Fruit fly (Drosophila melanogaster): ENCODE measurements around the gene CG10949.

The CG10949 gene

DNA sequence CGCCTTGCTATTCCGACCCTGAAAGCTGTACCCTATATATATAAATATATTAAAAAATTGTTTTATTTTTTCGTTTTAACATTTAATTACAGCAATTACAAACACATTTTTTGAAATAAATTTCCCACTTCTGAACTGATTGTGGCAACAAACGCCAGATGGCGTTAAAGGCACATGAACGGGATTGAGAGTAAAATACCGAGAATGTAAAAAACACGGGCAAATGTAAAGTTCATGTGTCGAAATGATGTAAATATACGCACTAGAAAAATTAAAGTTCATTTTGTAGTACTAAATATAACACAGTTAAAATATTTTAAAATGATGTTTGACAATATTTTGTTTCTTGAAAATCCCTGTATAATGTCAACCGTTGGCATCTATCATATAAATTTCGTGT is 47.7 kb upstream of the CG10949 start (continued):
- no peak for TF ChIP-seq spab (GFP tag; optimal IDR thresholded peaks at IDR 0.05)
- TF ChIP-seq CG8119 (GFP tag; IDR thresholded peaks at IDR 0.05), result no peak
- no peak for TF ChIP-seq CG15336 (GFP tag; IDR thresholded peaks at IDR 0.05)
- TF ChIP-seq Lpt (GFP tag; optimal IDR thresholded peaks at IDR 0.05), result no peak
- no peak for TF ChIP-seq CG9139 (GFP tag; optimal IDR thresholded peaks at IDR 0.05)
- no peak for TF ChIP-seq CG10669 (GFP tag; optimal IDR thresholded peaks at IDR 0.05)
- TF ChIP-seq Met (GFP tag; optimal IDR thresholded peaks at IDR 0.05), result peak; percentile 1

DNA sequence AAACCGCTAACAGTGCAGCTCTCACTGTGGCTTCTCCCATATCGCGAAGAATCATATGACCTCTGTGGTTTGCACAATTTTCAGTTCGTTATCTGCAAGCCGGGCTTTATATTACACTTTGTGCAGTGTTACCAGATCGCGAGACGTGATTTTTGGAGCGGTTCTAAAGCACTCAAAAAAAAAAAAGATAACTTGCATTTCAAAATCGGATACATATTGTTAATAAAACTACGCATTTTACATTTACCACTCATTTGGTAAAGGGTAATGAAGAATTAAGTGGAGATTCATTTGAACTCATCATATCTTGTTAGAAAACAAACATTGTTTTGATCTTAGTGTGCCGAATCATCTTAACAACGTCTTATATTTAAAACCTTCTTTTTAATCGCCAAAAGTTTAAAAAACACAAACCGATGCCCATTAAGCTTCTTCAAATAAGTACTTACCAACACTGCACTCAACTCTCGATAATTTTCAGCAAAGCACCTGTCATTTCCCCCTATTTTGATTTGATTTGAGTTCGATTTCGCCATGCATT is 46.7 kb upstream of the CG10949 start, which contains the start of gene CG2493:
Gene CG2493, minus strand, starts transcription at position 129 of the 541 bp plus-strand sequence.
- TF ChIP-seq CG11902 (GFP tag; optimal IDR thresholded peaks at IDR 0.05) (no peak), CG6163 (GFP tag; IDR thresholded peaks at IDR 0.05) (peak; percentile 26; the same call in 2 of the 3 replicates), Sox102F (GFP tag; optimal IDR thresholded peaks at IDR 0.05) (no peak), Hr38 (GFP tag; optimal IDR thresholded peaks at IDR 0.05) (no peak), CG3919 (GFP tag; optimal IDR thresholded peaks at IDR 0.05) (peak; percentile 59), CG10669 (GFP tag; optimal IDR thresholded peaks at IDR 0.05) (peak; percentile 60), fd59A (GFP tag; optimal IDR thresholded peaks at IDR 0.05) (no peak), CG11294 (GFP tag; IDR thresholded peaks at IDR 0.05) (peak; percentile 23; the same call in 1 of the 2 replicates), CG16779 (tag; optimal IDR thresholded peaks at IDR 0.05) (no peak), Eip75B (GFP tag; optimal IDR thresholded peaks at IDR 0.05) (peak; percentile 29), CG8632 (GFP tag; optimal IDR thresholded peaks at IDR 0.05) (no peak), Smox (GFP tag; optimal IDR thresholded peaks at IDR 0.05) (no peak), Sox15 (GFP tag; optimal IDR thresholded peaks at IDR 0.05) (no peak), topi (GFP tag; optimal IDR thresholded peaks at IDR 0.05) (peak; percentile 32), Hr39 (GFP tag; optimal IDR thresholded peaks at IDR 0.05) (peak; percentile 20), OdsH (GFP tag; optimal IDR thresholded peaks at IDR 0.05) (peak; percentile 15), achi (GFP tag; optimal IDR thresholded peaks at IDR 0.05) (peak; percentile 10), CG15336 (GFP tag; IDR thresholded peaks at IDR 0.05) (no peak), dsx (GFP tag; optimal IDR thresholded peaks at IDR 0.05; ENCODE audit: poor library complexity, severe bottlenecking) (peak; percentile 12), Met (GFP tag; optimal IDR thresholded peaks at IDR 0.05) (peak; percentile 3), CG31627 (GFP tag; optimal IDR thresholded peaks at IDR 0.05) (peak; percentile 22), dac (GFP tag; optimal IDR thresholded peaks at IDR 0.05) (no peak), CG8119 (GFP tag; IDR thresholded peaks at IDR 0.05) (no peak), pdm3 (GFP tag; optimal IDR thresholded peaks at IDR 0.05) (no peak), salr (GFP tag; optimal IDR thresholded peaks at IDR 0.05) (no peak), Gug (GFP tag; IDR thresholded peaks at IDR 0.05) (peak; percentile 54; the same call in 1 of the 2 replicates), CG9139 (GFP tag; optimal IDR thresholded peaks at IDR 0.05) (no peak), Hr4 (GFP tag; optimal IDR thresholded peaks at IDR 0.05) (no peak), CG3032 (tag; optimal IDR thresholded peaks at IDR 0.05) (peak; percentile 66), svp (GFP tag) (peak; percentile 96), Sox14 (GFP tag; optimal IDR thresholded peaks at IDR 0.05) (peak; percentile 23), CG4318 (GFP tag; optimal IDR thresholded peaks at IDR 0.05) (no peak), esn (GFP tag; optimal IDR thresholded peaks at IDR 0.05) (peak; percentile 52), CG6792 (GFP tag; optimal IDR thresholded peaks at IDR 0.05) (no peak), fd85E (GFP tag; optimal IDR thresholded peaks at IDR 0.05) (no peak), CG32006 (GFP tag; optimal IDR thresholded peaks at IDR 0.05) (no peak), CG1621 (tag; optimal IDR thresholded peaks at IDR 0.05) (no peak), Lpt (GFP tag; optimal IDR thresholded peaks at IDR 0.05) (no peak), net (GFP tag; optimal IDR thresholded peaks at IDR 0.05) (no peak), lz (GFP tag; optimal IDR thresholded peaks at IDR 0.05) (peak; percentile 24), ss (GFP tag; optimal IDR thresholded peaks at IDR 0.05) (no peak), Ets21C (GFP tag; optimal IDR thresholded peaks at IDR 0.05) (no peak), eg (GFP tag; IDR thresholded peaks at IDR 0.05) (peak; percentile 57; the same call in 2 of the 3 replicates), vri (GFP tag; optimal IDR thresholded peaks at IDR 0.05) (peak; percentile 5), Eip78C (GFP tag) (peak; percentile 85), spab (GFP tag; optimal IDR thresholded peaks at IDR 0.05) (peak; percentile 34), CG6854 (GFP tag; optimal IDR thresholded peaks at IDR 0.05) (no peak), cyc (GFP tag; optimal IDR thresholded peaks at IDR 0.05) (peak; percentile 45), CG8319 (GFP tag; optimal IDR thresholded peaks at IDR 0.05) (peak; percentile 43)

Data from whole organism, prepupa.